Worm (Caenorhabditis elegans) whole organism, L3 larva: Measurements from ENCODE around the gene C35B1.4.

Experiments
- ZK546.5 ChIP-seq: sonication (generic microtip); optimal IDR thresholded peaks from 2 replicates; lab custom pipeline; 2017; ENCODE audit warnings: missing biosample characterization, missing genetic modification characterization
- aly-2 ChIP-seq: fragments of 150-350 bp; optimal IDR thresholded peaks from 2 replicates; lab custom pipeline; 2014; ENCODE audit warnings: missing biosample characterization, missing genetic modification characterization
- ama-1 ChIP-seq: fragments of 150-350 bp; optimal IDR thresholded peaks from 2 replicates; lab custom pipeline; 2018
- ceh-28 ChIP-seq: fragments of 150-350 bp; optimal IDR thresholded peaks from 2 replicates; lab custom pipeline; 2014; ENCODE audit warnings: missing biosample characterization, missing genetic modification reagents, missing genetic modification characterization
- ceh-82 ChIP-seq: fragments of 150-350 bp; optimal IDR thresholded peaks from 2 replicates; lab custom pipeline; 2014; ENCODE audit warnings: missing biosample characterization, missing genetic modification characterization
- ceh-9 ChIP-seq: sonication (generic microtip); optimal IDR thresholded peaks from 2 replicates; lab custom pipeline; 2018; ENCODE audit warnings: missing biosample characterization, missing genetic modification characterization
- daf-12 ChIP-seq: fragments of 150-350 bp; optimal IDR thresholded peaks from 2 replicates; lab custom pipeline; 2014; ENCODE audit warnings: missing biosample characterization, missing genetic modification reagents, missing genetic modification characterization
- egl-27 ChIP-seq: sonication (generic microtip); optimal IDR thresholded peaks from 4 replicates; lab custom pipeline; 2017; ENCODE audit warnings: missing biosample characterization, missing genetic modification reagents, missing genetic modification characterization
- egl-5 ChIP-seq: fragments of 150-350 bp; optimal IDR thresholded peaks from 2 replicates; lab custom pipeline; 2017; ENCODE audit warnings: missing biosample characterization, missing genetic modification reagents, missing genetic modification characterization, inconsistent platforms
- elt-1 ChIP-seq: fragments of 150-350 bp; optimal IDR thresholded peaks from 2 replicates; lab custom pipeline; 2014; ENCODE audit warnings: missing biosample characterization, missing genetic modification characterization
- elt-2 ChIP-seq: sonication (generic microtip); optimal IDR thresholded peaks from 2 replicates; lab custom pipeline; 2016; ENCODE audit warnings: missing genetic modification reagents, mild to moderate bottlenecking, missing genetic modification characterization, missing compliant biosample characterization
- elt-3 ChIP-seq, 3 experiments: fragments of 150-350 bp in 1 of 3; sonication (generic microtip) in 2 of 3; optimal IDR thresholded peaks; 2 replicates in 2 of 3; 4 replicates in 1 of 3; lab custom pipeline; 2014 to 2017; ENCODE audit warnings: missing biosample characterization in 3 of 3, missing genetic modification characterization in 3 of 3
- eor-1 ChIP-seq, 2 experiments: fragments of 150-350 bp; optimal IDR thresholded peaks; 2 replicates each; lab custom pipeline; 2014 to 2018; ENCODE audit warnings: missing biosample characterization in 2 of 2, missing genetic modification characterization in 2 of 2
- fkh-2 ChIP-seq: fragments of 150-350 bp; optimal IDR thresholded peaks from 2 replicates; lab custom pipeline; 2014; ENCODE audit warnings: missing biosample characterization, missing genetic modification reagents, missing genetic modification characterization
- hmg-11 ChIP-seq: sonication (generic microtip); optimal IDR thresholded peaks from 2 replicates; lab custom pipeline; 2016; ENCODE audit warnings: missing genetic modification characterization, missing compliant biosample characterization
- jun-1 ChIP-seq: fragments of 150-350 bp; optimal IDR thresholded peaks from 2 replicates; lab custom pipeline; 2014; ENCODE audit warnings: missing biosample characterization, missing genetic modification reagents, missing genetic modification characterization
- lin-15B ChIP-seq: fragments of 150-350 bp; optimal IDR thresholded peaks from 2 replicates; lab custom pipeline; 2014; ENCODE audit warnings: missing biosample characterization, missing genetic modification characterization
- lin-39 ChIP-seq: fragments of 150-350 bp; optimal IDR thresholded peaks from 2 replicates; lab custom pipeline; 2018; ENCODE audit warnings: missing biosample characterization, missing genetic modification reagents, missing genetic modification characterization
- lsy-12 ChIP-seq: sonication (generic microtip); optimal IDR thresholded peaks from 2 replicates; lab custom pipeline; 2016; ENCODE audit warnings: mild to moderate bottlenecking, missing genetic modification characterization, missing compliant biosample characterization
- mdl-1 ChIP-seq: fragments of 150-350 bp; optimal IDR thresholded peaks from 2 replicates; lab custom pipeline; 2014; ENCODE audit warnings: missing biosample characterization, missing genetic modification characterization
- nfya-1 ChIP-seq: sonication (generic microtip); optimal IDR thresholded peaks from 2 replicates; lab custom pipeline; 2017; ENCODE audit warnings: missing genetic modification characterization, mild to moderate bottlenecking, missing compliant biosample characterization, antibody characterized with exemption, moderate library complexity; ENCODE audit not compliant: insufficient read depth
- nhr-11 ChIP-seq: fragments of 150-350 bp; optimal IDR thresholded peaks from 2 replicates; lab custom pipeline; 2014; ENCODE audit warnings: missing biosample characterization, missing genetic modification characterization
- nhr-12 ChIP-seq: fragments of 150-350 bp; optimal IDR thresholded peaks from 2 replicates; lab custom pipeline; 2014; ENCODE audit warnings: missing biosample characterization, missing genetic modification characterization
- nhr-23 ChIP-seq: fragments of 150-350 bp; optimal IDR thresholded peaks from 2 replicates; lab custom pipeline; 2014; ENCODE audit warnings: missing biosample characterization, missing genetic modification reagents, missing genetic modification characterization
- nhr-237 ChIP-seq: fragments of 150-350 bp; optimal IDR thresholded peaks from 2 replicates; lab custom pipeline; 2014; ENCODE audit warnings: missing biosample characterization, missing genetic modification characterization
- nhr-25 ChIP-seq: sonication (generic microtip); optimal IDR thresholded peaks from 2 replicates; lab custom pipeline; 2017; ENCODE audit warnings: missing biosample characterization, missing genetic modification characterization
- nhr-28 ChIP-seq: fragments of 150-350 bp; optimal IDR thresholded peaks from 2 replicates; lab custom pipeline; 2014; ENCODE audit warnings: missing biosample characterization, missing genetic modification characterization
- nhr-43 ChIP-seq: sonication (generic microtip); optimal IDR thresholded peaks from 2 replicates; lab custom pipeline; 2016; ENCODE audit warnings: mild to moderate bottlenecking, missing genetic modification characterization, missing compliant biosample characterization; ENCODE audit not compliant: poor library complexity, severe bottlenecking
- nhr-67 ChIP-seq: fragments of 150-350 bp; optimal IDR thresholded peaks from 2 replicates; lab custom pipeline; 2014; ENCODE audit warnings: missing biosample characterization, missing genetic modification characterization
- nhr-76 ChIP-seq: fragments of 150-350 bp; sonication (generic microtip); optimal IDR thresholded peaks from 5 replicates; lab custom pipeline; 2014; ENCODE audit warnings: missing biosample characterization, missing genetic modification characterization
- nhr-77 ChIP-seq: fragments of 150-350 bp; optimal IDR thresholded peaks from 2 replicates; lab custom pipeline; 2014; ENCODE audit warnings: missing biosample characterization, missing genetic modification characterization
- pha-4 ChIP-seq: fragments of 150-350 bp; optimal IDR thresholded peaks from 2 replicates; lab custom pipeline; 2014; ENCODE audit warnings: missing biosample characterization, missing genetic modification reagents, missing genetic modification characterization
- pqm-1 ChIP-seq: fragments of 150-350 bp; optimal IDR thresholded peaks from 2 replicates; lab custom pipeline; 2017; ENCODE audit warnings: missing biosample characterization, missing genetic modification characterization, inconsistent platforms
- sea-2 ChIP-seq: fragments of 150-350 bp; sonication (generic microtip); optimal IDR thresholded peaks from 4 replicates; lab custom pipeline; 2014; ENCODE audit warnings: missing biosample characterization, missing genetic modification reagents, missing genetic modification characterization
- snpc-4 ChIP-seq: fragments of 150-350 bp; optimal IDR thresholded peaks from 2 replicates; lab custom pipeline; 2014; ENCODE audit warnings: missing biosample characterization, missing genetic modification characterization
- tbx-2 ChIP-seq: sonication (generic microtip); optimal IDR thresholded peaks from 2 replicates; lab custom pipeline; 2016; ENCODE audit warnings: mild to moderate bottlenecking, missing genetic modification characterization, missing compliant biosample characterization
- unc-39 ChIP-seq: sonication (generic microtip); optimal IDR thresholded peaks from 4 replicates; lab custom pipeline; 2017; ENCODE audit warnings: missing biosample characterization, missing genetic modification characterization
- unc-62 ChIP-seq: fragments of 150-350 bp; sonication (generic microtip); optimal IDR thresholded peaks from 4 replicates; lab custom pipeline; 2014; ENCODE audit warnings: missing biosample characterization, missing genetic modification reagents, missing genetic modification characterization
- ztf-11 ChIP-seq: fragments of 150-350 bp; optimal IDR thresholded peaks from 2 replicates; lab custom pipeline; 2014; ENCODE audit warnings: missing biosample characterization, missing genetic modification characterization
- ztf-4 ChIP-seq: fragments of 150-350 bp; optimal IDR thresholded peaks from 2 replicates; lab custom pipeline; 2014; ENCODE audit warnings: missing biosample characterization, missing genetic modification characterization

Gene C35B1.4

ce11 chrIV:4039984-4040383 lies 39.6 kb upstream of the C35B1.4 start, which contains the start of gene F35F11.2:
F35F11.2 (plus strand) TSS chrIV:4040284.
- TF ChIP-seq ceh-28 (no peak), elt-1 (tag; lab: Kevin White, UChicago) (no peak), hmg-11 (no peak), egl-27 (tag; lab: Kevin White, UChicago) (no peak), egl-5 (tag; lab: Kevin White, UChicago) (no peak), elt-3 (tag; optimal IDR thresholded peaks at IDR 0.05; lab: Kevin White, UChicago) (no peak), nfya-1 (no peak), nhr-12 (tag; lab: Kevin White, UChicago) (no peak), ceh-82 (tag; lab: Kevin White, UChicago) (no peak), fkh-2 (tag; lab: Kevin White, UChicago) (no peak)

- TF ChIP-seq nhr-23 (tag; lab: Kevin White, UChicago): no peak
- no peak for TF ChIP-seq lsy-12 (tag; lab: Kevin White, UChicago)
- TF ChIP-seq nhr-11: no peak
These were observed 38.6 kb upstream of the C35B1.4 start for ce11 chrIV:4041006-4041405.

ce11 chrIV:4042274-4042673 lies 37.3 kb upstream of the C35B1.4 start, which contains the start of gene cdc-73:
cdc-73 (plus strand) TSS chrIV:4042575.
- TF ChIP-seq eor-1 (tag; optimal IDR thresholded peaks at IDR 0.05; lab: Kevin White, UChicago): no peak
- peak; percentile 39 for TF ChIP-seq pha-4 (tag; lab: Kevin White, UChicago)
- peak; percentile 35 for TF ChIP-seq snpc-4 (tag; lab: Kevin White, UChicago)
- TF ChIP-seq nfya-1: peak; percentile 35
- peak; percentile 10 for TF ChIP-seq nhr-23 (tag; lab: Kevin White, UChicago)
- TF ChIP-seq tbx-2 (tag; lab: Kevin White, UChicago): no peak
- no peak for TF ChIP-seq daf-12 (tag; lab: Kevin White, UChicago)
- no peak for TF ChIP-seq nhr-76 (tag; lab: Kevin White, UChicago)
- peak; percentile 19 for TF ChIP-seq lin-15B

- no peak for TF ChIP-seq unc-62 (GFP tag; lab: Kevin White, UChicago)
- no peak for TF ChIP-seq nhr-67 (tag; lab: Kevin White, UChicago)
These were observed 32.0 kb upstream of the C35B1.4 start for ce11 chrIV:4047628-4048027.

ce11 chrIV:4049398-4049998 lies 30.1 kb upstream of the C35B1.4 start, which contains the start of gene pcn-1:
pcn-1 (minus strand) TSS chrIV:4049448.
- peak; percentile 82 for TF ChIP-seq ceh-28
- TF ChIP-seq jun-1 (tag; lab: Kevin White, UChicago): peak; percentile 85
- TF ChIP-seq elt-2 (tag; lab: Kevin White, UChicago): peak; percentile 69
- TF ChIP-seq ceh-9 (tag; lab: Kevin White, UChicago): no peak
- TF ChIP-seq ZK546.5 (tag; lab: Kevin White, UChicago): peak; percentile 56
- peak; percentile 28 for TF ChIP-seq nhr-11
- TF ChIP-seq nfya-1: peak; percentile 93
- TF ChIP-seq nhr-67 (tag; lab: Kevin White, UChicago): no peak
- TF ChIP-seq ztf-4 (tag; lab: Kevin White, UChicago): peak; percentile 6
- TF ChIP-seq hmg-11: peak; percentile 70
- no peak for TF ChIP-seq mdl-1 (tag; lab: Kevin White, UChicago)
- TF ChIP-seq nhr-28 (tag; lab: Kevin White, UChicago): peak; percentile 6
- TF ChIP-seq unc-62 (GFP tag; lab: Kevin White, UChicago): peak; percentile 22
- TF ChIP-seq eor-1 (tag; optimal IDR thresholded peaks at IDR 0.05; lab: Kevin White, UChicago): no peak
- peak; percentile 92 for TF ChIP-seq nhr-43 (tag; lab: Kevin White, UChicago)
- TF ChIP-seq nhr-23 (tag; lab: Kevin White, UChicago): peak; percentile 93
- TF ChIP-seq lsy-12 (tag; lab: Kevin White, UChicago): peak; percentile 95
- peak; percentile 80 for TF ChIP-seq lin-39 (tag; lab: Kevin White, UChicago)
- peak; percentile 95 for TF ChIP-seq lin-15B
- TF ChIP-seq pqm-1 (tag; lab: Kevin White, UChicago): peak; percentile 44
- no peak for TF ChIP-seq unc-39 (tag; lab: Kevin White, UChicago)
- peak; percentile 51 for TF ChIP-seq nhr-77 (tag; lab: Kevin White, UChicago)
- TF ChIP-seq nhr-12 (tag; lab: Kevin White, UChicago): no peak
- TF ChIP-seq nhr-237 (tag; lab: Kevin White, UChicago): no peak
- TF ChIP-seq aly-2 (tag; lab: Kevin White, UChicago): no peak
- peak in 1 of 3 experiments; percentile 35 for TF ChIP-seq elt-3 (tag; optimal IDR thresholded peaks at IDR 0.05; lab: Kevin White, UChicago)
- peak; percentile 87 for TF ChIP-seq snpc-4 (tag; lab: Kevin White, UChicago)
- no peak for TF ChIP-seq sea-2 (GFP tag; lab: Kevin White, UChicago)
- TF ChIP-seq egl-27 (tag; lab: Kevin White, UChicago): peak; percentile 47
- TF ChIP-seq ama-1 (lab: Kevin White, UChicago): peak; percentile 60
- no peak for TF ChIP-seq nhr-76 (tag; lab: Kevin White, UChicago)
- TF ChIP-seq nhr-25 (tag; lab: Kevin White, UChicago): peak; percentile 94
- TF ChIP-seq pha-4 (tag; lab: Kevin White, UChicago): peak; percentile 93
- TF ChIP-seq elt-1 (tag; lab: Kevin White, UChicago): peak; percentile 26
- TF ChIP-seq egl-5 (tag; lab: Kevin White, UChicago): peak; percentile 61
- peak; percentile 65 for TF ChIP-seq ceh-82 (tag; lab: Kevin White, UChicago)
- TF ChIP-seq fkh-2 (tag; lab: Kevin White, UChicago): no peak
- no peak for TF ChIP-seq daf-12 (tag; lab: Kevin White, UChicago)
- peak; percentile 94 for TF ChIP-seq tbx-2 (tag; lab: Kevin White, UChicago)
- TF ChIP-seq ztf-11: no peak
